Worm (Caenorhabditis elegans) whole organism, L4 larva: ENCODE measurements around the gene msp-32.
"Not testable (repeated sequence)": the region's sequence is repeated elsewhere in the genome, so short reads cannot be mapped to it uniquely, and the experiment has no call there.

ENCODE experiments used
- D1046.2 ChIP-seq: fragments of 200-800 bp; sonication (Bioruptor generic); IDR thresholded peaks from 2 replicates; pipeline ENCODE4 v1.3.6; 2022; ENCODE audit warnings: missing genetic modification characterization, missing compliant biosample characterization
- F26F4.8 ChIP-seq: fragments of 200-800 bp; sonication (Bioruptor generic); conservative IDR thresholded peaks from 2 replicates; pipeline ENCODE4 v1.3.6; 2022; ENCODE audit warnings: missing genetic modification characterization, missing compliant biosample characterization
- F37D6.2 ChIP-seq: sonication (generic microtip); optimal IDR thresholded peaks from 2 replicates; lab custom pipeline; 2016; ENCODE audit warnings: mild to moderate bottlenecking, missing genetic modification characterization, missing compliant biosample characterization
- F49E8.2 ChIP-seq: sonication (generic microtip); optimal IDR thresholded peaks from 2 replicates; lab custom pipeline; 2016; ENCODE audit warnings: missing compliant biosample characterization, mild to moderate bottlenecking, missing genetic modification characterization, borderline replicate concordance
- T26A8.4 ChIP-seq: fragments of 200-800 bp; sonication (Bioruptor generic); IDR thresholded peaks from 2 replicates; pipeline ENCODE4 v1.3.6; 2022; ENCODE audit warnings: missing genetic modification characterization, missing compliant biosample characterization
- Y105C5A.15 ChIP-seq: fragments of 200-800 bp; sonication (Bioruptor generic); IDR thresholded peaks from 2 replicates; pipeline ENCODE4 v1.3.6; 2022; ENCODE audit warnings: missing genetic modification characterization, missing compliant biosample characterization
- Y75B8A.6 ChIP-seq: fragments of 200-800 bp; sonication (Bioruptor generic); IDR thresholded peaks from 2 replicates; pipeline ENCODE4 v1.3.6; 2022; ENCODE audit warnings: missing genetic modification reagents, missing genetic modification characterization, missing compliant biosample characterization
- ZK337.2 ChIP-seq: fragments of 200-800 bp; sonication (Bioruptor generic); IDR thresholded peaks from 2 replicates; pipeline ENCODE4 v1.3.6; 2022; ENCODE audit warnings: missing genetic modification reagents, missing genetic modification characterization, missing compliant biosample characterization
- ceh-20 ChIP-seq: fragments of 200-800 bp; sonication (Bioruptor generic); IDR thresholded peaks from 2 replicates; pipeline ENCODE4 v1.3.6; 2022; ENCODE audit warnings: missing genetic modification reagents, missing genetic modification characterization, missing compliant biosample characterization
- ceh-44 ChIP-seq: fragments of 200-800 bp; sonication (Bioruptor generic); IDR thresholded peaks from 2 replicates; pipeline ENCODE4 v1.3.6; 2022; ENCODE audit warnings: missing genetic modification reagents, missing genetic modification characterization, missing compliant biosample characterization
- ces-1 ChIP-seq: fragments of 150-350 bp; sonication (generic microtip); optimal IDR thresholded peaks from 4 replicates; lab custom pipeline; 2014; ENCODE audit warnings: missing biosample characterization, missing genetic modification reagents, missing genetic modification characterization
- cey-2 ChIP-seq: sonication (generic microtip); optimal IDR thresholded peaks from 3 replicates; lab custom pipeline; 2017; ENCODE audit warnings: missing genetic modification characterization, mild to moderate bottlenecking, missing compliant biosample characterization, antibody characterized with exemption, borderline replicate concordance; ENCODE audit not compliant: insufficient read depth
- daf-12 ChIP-seq: fragments of 150-350 bp; optimal IDR thresholded peaks from 2 replicates; lab custom pipeline; 2014; ENCODE audit warnings: missing biosample characterization, missing genetic modification reagents, missing genetic modification characterization
- daf-16 ChIP-seq, 3 experiments: sonication (generic microtip); optimal IDR thresholded peaks; 2 replicates each; lab custom pipeline; 2016 to 2017; ENCODE audit warnings: missing genetic modification characterization in 3 of 3, missing genetic modification reagents in 3 of 3, mild to moderate bottlenecking in 2 of 3, missing compliant biosample characterization in 2 of 3, missing biosample characterization in 1 of 3, moderate library complexity in 1 of 3
- daf-8 ChIP-seq: fragments of 200-800 bp; sonication (Bioruptor generic); IDR thresholded peaks from 2 replicates; pipeline ENCODE4 v1.3.6; 2022; ENCODE audit warnings: missing genetic modification characterization, missing compliant biosample characterization
- dmd-9 ChIP-seq: fragments of 200-800 bp; sonication (Bioruptor generic); IDR thresholded peaks from 2 replicates; pipeline ENCODE4 v1.3.6; 2022; ENCODE audit warnings: missing genetic modification reagents, missing genetic modification characterization, missing compliant biosample characterization
- duxl-1 ChIP-seq: sonication (generic microtip); optimal IDR thresholded peaks from 2 replicates; lab custom pipeline; 2016; ENCODE audit warnings: mild to moderate bottlenecking, missing genetic modification characterization, moderate library complexity, missing compliant biosample characterization; ENCODE audit not compliant: poor library complexity
- egl-43 ChIP-seq: fragments of 200-800 bp; sonication (Bioruptor generic); IDR thresholded peaks from 2 replicates; pipeline ENCODE4 v1.3.6; 2022; ENCODE audit warnings: missing genetic modification reagents, missing genetic modification characterization, missing compliant biosample characterization
- fkh-10 ChIP-seq: fragments of 150-350 bp; optimal IDR thresholded peaks from 2 replicates; lab custom pipeline; 2014; ENCODE audit warnings: missing biosample characterization, missing genetic modification reagents, missing genetic modification characterization
- fos-1 ChIP-seq: fragments of 150-350 bp; optimal IDR thresholded peaks from 2 replicates; lab custom pipeline; 2014; ENCODE audit warnings: missing biosample characterization, missing genetic modification characterization
- hlh-11 ChIP-seq: fragments of 200-800 bp; sonication (Bioruptor generic); optimal IDR thresholded peaks from 2 replicates; lab custom pipeline; 2018; ENCODE audit warnings: mild to moderate bottlenecking, missing genetic modification characterization, missing compliant biosample characterization
- hlh-30 ChIP-seq: sonication (generic microtip); optimal IDR thresholded peaks from 2 replicates; lab custom pipeline; 2017; ENCODE audit warnings: antibody characterized with exemption, mild to moderate bottlenecking, missing genetic modification characterization, missing compliant biosample characterization; ENCODE audit not compliant: insufficient read depth
- lin-13 ChIP-seq: fragments of 150-350 bp; optimal IDR thresholded peaks from 2 replicates; lab custom pipeline; 2014; ENCODE audit warnings: missing biosample characterization, missing genetic modification reagents, missing genetic modification characterization
- lin-29 ChIP-seq: fragments of 200-800 bp; sonication (Bioruptor generic); IDR thresholded peaks from 2 replicates; pipeline ENCODE4 v1.3.6; 2022; ENCODE audit warnings: missing genetic modification reagents, missing genetic modification characterization, missing compliant biosample characterization
- lin-38 ChIP-seq: fragments of 200-800 bp; sonication (Bioruptor generic); IDR thresholded peaks from 2 replicates; pipeline ENCODE4 v1.3.6; 2022; ENCODE audit warnings: missing genetic modification reagents, missing genetic modification characterization, missing compliant biosample characterization
- lin-39 ChIP-seq: fragments of 150-350 bp; optimal IDR thresholded peaks from 2 replicates; lab custom pipeline; 2014; ENCODE audit warnings: missing biosample characterization, missing genetic modification reagents, missing genetic modification characterization
- lsy-2 ChIP-seq, 2 experiments: fragments of 150-350 bp in 1 of 2; sonication (generic microtip) in 1 of 2; optimal IDR thresholded peaks; 2 replicates each; lab custom pipeline; 2014 to 2017; ENCODE audit warnings: missing biosample characterization in 2 of 2, missing genetic modification characterization in 2 of 2
- madf-5 ChIP-seq, 2 experiments: fragments of 200-800 bp; sonication (Bioruptor generic); IDR thresholded peaks; 2 replicates each; pipeline ENCODE4 v1.3.6; 2022; ENCODE audit warnings: missing compliant biosample characterization in 2 of 2, missing genetic modification characterization in 2 of 2
- mep-1 ChIP-seq: fragments of 150-350 bp; sonication (generic microtip); optimal IDR thresholded peaks from 3 replicates; lab custom pipeline; 2014; ENCODE audit warnings: missing biosample characterization, missing genetic modification characterization
- mes-2 ChIP-seq: sonication (generic microtip); optimal IDR thresholded peaks from 2 replicates; lab custom pipeline; 2016; ENCODE audit warnings: missing genotype, mild to moderate bottlenecking, missing genetic modification characterization, missing compliant biosample characterization; ENCODE audit not compliant: poor library complexity, severe bottlenecking
- mxl-2 ChIP-seq: fragments of 200-800 bp; sonication (Bioruptor generic); conservative IDR thresholded peaks from 2 replicates; pipeline ENCODE4 v1.3.6; 2022; ENCODE audit warnings: missing genetic modification reagents, missing genetic modification characterization, missing compliant biosample characterization
- mxl-3 ChIP-seq: fragments of 200-800 bp; sonication (Bioruptor generic); optimal IDR thresholded peaks from 2 replicates; lab custom pipeline; 2018; ENCODE audit warnings: mild to moderate bottlenecking, missing genetic modification characterization, missing compliant biosample characterization
- nhr-10 ChIP-seq: fragments of 150-350 bp; optimal IDR thresholded peaks from 2 replicates; lab custom pipeline; 2014; ENCODE audit warnings: missing biosample characterization, missing genetic modification characterization
- nhr-48 ChIP-seq: sonication (generic microtip); optimal IDR thresholded peaks from 2 replicates; lab custom pipeline; 2016; ENCODE audit warnings: mild to moderate bottlenecking, missing genetic modification characterization, missing compliant biosample characterization
- nhr-76 ChIP-seq: fragments of 150-350 bp; optimal IDR thresholded peaks from 2 replicates; lab custom pipeline; 2014; ENCODE audit warnings: missing biosample characterization, missing genetic modification characterization
- pha-4 ChIP-seq, 2 experiments: fragments of 150-350 bp in 1 of 2; fragments of 200-800 bp in 1 of 2; sonication (Bioruptor generic) in 1 of 2; IDR thresholded peaks in 1 of 2; optimal IDR thresholded peaks in 1 of 2; 2 replicates each; pipeline versions ENCODE4 v1.3.6 to Lab custom; 2014 to 2022; ENCODE audit warnings: missing genetic modification characterization in 2 of 2, missing genetic modification reagents in 2 of 2, missing biosample characterization in 1 of 2, missing compliant biosample characterization in 1 of 2
- sdz-12 ChIP-seq: fragments of 200-800 bp; sonication (Bioruptor generic); optimal IDR thresholded peaks from 2 replicates; lab custom pipeline; 2018; ENCODE audit warnings: mild to moderate bottlenecking, missing genetic modification characterization, missing compliant biosample characterization
- skn-1 ChIP-seq: fragments of 150-350 bp; optimal IDR thresholded peaks from 2 replicates; lab custom pipeline; 2014; ENCODE audit warnings: missing biosample characterization, missing genetic modification characterization
- snpc-4 ChIP-seq: fragments of 150-350 bp; optimal IDR thresholded peaks from 2 replicates; lab custom pipeline; 2014; ENCODE audit warnings: missing biosample characterization, missing genetic modification characterization
- spr-1 ChIP-seq: sonication (generic microtip); optimal IDR thresholded peaks from 2 replicates; lab custom pipeline; 2016; ENCODE audit warnings: mild to moderate bottlenecking, missing genetic modification characterization, missing compliant biosample characterization
- tag-97 ChIP-seq: fragments of 200-800 bp; sonication (Bioruptor generic); IDR thresholded peaks from 2 replicates; pipeline ENCODE4 v1.3.6; 2022; ENCODE audit warnings: missing genetic modification characterization, missing compliant biosample characterization
- zag-1 ChIP-seq: fragments of 150-350 bp; optimal IDR thresholded peaks from 2 replicates; lab custom pipeline; 2014; ENCODE audit warnings: missing biosample characterization, missing genetic modification characterization
- zfp-2 ChIP-seq: sonication (generic microtip); optimal IDR thresholded peaks from 2 replicates; lab custom pipeline; 2016; ENCODE audit warnings: mild to moderate bottlenecking, missing genetic modification characterization, missing compliant biosample characterization
- zfp-3 ChIP-seq: fragments of 200-800 bp; sonication (Bioruptor generic); conservative IDR thresholded peaks from 2 replicates; pipeline ENCODE4 v1.3.6; 2022; ENCODE audit warnings: missing genetic modification reagents, missing genetic modification characterization, missing compliant biosample characterization
- zip-11 ChIP-seq: fragments of 200-800 bp; sonication (Bioruptor generic); IDR thresholded peaks from 2 replicates; pipeline ENCODE4 v1.3.6; 2022; ENCODE audit warnings: missing genetic modification characterization, missing compliant biosample characterization
- ztf-7 ChIP-seq: fragments of 150-350 bp; optimal IDR thresholded peaks from 2 replicates; lab custom pipeline; 2014; ENCODE audit warnings: missing biosample characterization, missing genetic modification characterization

msp-32 gene

ce11 chrII:4860260-4860659 lies 38.4 kb upstream of the msp-32 start, which contains the start of the genes nspd-5 and F11G11.4:
TSS of gene nspd-5 (minus strand) at chrII:4860360.
TSS of gene F11G11.4 (plus strand) at chrII:4860594.
- not testable (repeated sequence) for TF ChIP-seq lin-29 (GFP tag; lab: Robert Waterston, UW); madf-5 (GFP tag; IDR thresholded peaks at IDR 0.05; lab: Robert Waterston, UW); F37D6.2 (tag; lab: Kevin White, UChicago)

DNA sequence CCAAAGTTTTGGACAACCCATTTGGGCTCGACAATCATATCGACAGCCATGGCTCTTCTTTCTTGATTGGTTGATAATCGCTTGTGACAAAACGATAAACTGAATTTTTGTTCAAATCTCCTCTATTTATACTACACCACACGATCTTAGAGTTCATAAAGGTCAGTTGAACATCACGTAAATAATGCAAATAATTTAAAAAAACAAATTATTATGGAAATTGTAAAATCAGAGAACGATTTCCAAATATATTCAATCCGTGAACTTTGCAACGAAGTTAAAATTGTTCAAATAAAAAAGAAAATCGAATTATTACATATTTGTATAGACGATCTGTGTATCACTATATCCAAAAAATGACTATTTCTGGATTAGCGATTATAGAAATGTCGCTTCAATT lies 35.3 kb upstream of the msp-32 start, which contains the start of the genes mpst-4 and F11G11.14:
TSS of gene mpst-4 (minus strand) at position 101 of the 400 bp plus-strand sequence.
TSS of gene F11G11.14 (plus strand) at position 325 of the 400 bp plus-strand sequence.
- TF ChIP-seq Y105C5A.15 (GFP tag; lab: Robert Waterston, UW) (no peak), nhr-76 (tag; lab: Kevin White, UChicago) (no peak), zip-11 (no peak), F26F4.8 (GFP tag; lab: Robert Waterston, UW) (no peak), spr-1 (tag; lab: Kevin White, UChicago) (no peak), zag-1 (tag; lab: Kevin White, UChicago) (no peak), F49E8.2 (tag; lab: Kevin White, UChicago) (no peak), hlh-11 (no peak), ztf-7 (tag; lab: Kevin White, UChicago) (no peak), sdz-12 (GFP tag; lab: Kevin White, UChicago) (no peak), ces-1 (GFP tag; lab: Kevin White, UChicago) (no peak), fos-1 (tag; lab: Kevin White, UChicago) (no peak), lin-39 (no peak), nhr-10 (no peak), zfp-2 (tag; lab: Kevin White, UChicago) (no peak)

- TF ChIP-seq tag-97 (GFP tag; lab: Robert Waterston, UW) (no peak), daf-8 (no peak), ceh-44 (GFP tag; lab: Robert Waterston, UW) (no peak), T26A8.4 (GFP tag; lab: Robert Waterston, UW) (peak; percentile 52; the same call in 1 of the 2 replicates), nhr-48 (tag; lab: Kevin White, UChicago) (peak; percentile 45), zfp-3 (GFP tag; lab: Robert Waterston, UW) (no peak), zfp-2 (tag; lab: Kevin White, UChicago) (no peak), lin-38 (GFP tag; lab: Robert Waterston, UW) (no peak), mxl-2 (GFP tag; lab: Robert Waterston, UW) (no peak), daf-12 (tag; lab: Kevin White, UChicago) (no peak), mep-1 (no peak), zag-1 (tag; lab: Kevin White, UChicago) (no peak), D1046.2 (GFP tag; lab: Robert Waterston, UW) (no peak), fkh-10 (no peak), pha-4 (GFP tag; IDR thresholded peaks at IDR 0.05; lab: Robert Waterston, UW) (no peak), pha-4 (tag; optimal IDR thresholded peaks at IDR 0.05; lab: Kevin White, UChicago) (no peak), Y75B8A.6 (GFP tag; lab: Robert Waterston, UW) (no peak), snpc-4 (no peak), mes-2 (tag; lab: Kevin White, UChicago) (no peak), hlh-30 (no peak), ces-1 (GFP tag; lab: Kevin White, UChicago) (no peak), F26F4.8 (GFP tag; lab: Robert Waterston, UW) (no peak), skn-1 (no peak), ceh-20 (GFP tag; lab: Robert Waterston, UW) (no peak), lin-13 (GFP tag; lab: Kevin White, UChicago) (no peak), dmd-9 (no peak), egl-43 (GFP tag; lab: Robert Waterston, UW) (no peak), duxl-1 (tag; lab: Kevin White, UChicago) (no peak), mxl-3 (GFP tag; lab: Kevin White, UChicago) (peak; percentile 65), daf-16 (GFP tag; optimal IDR thresholded peaks at IDR 0.05; lab: Kevin White, UChicago) (no peak), daf-16 (tag; optimal IDR thresholded peaks at IDR 0.05; lab: Kevin White, UChicago) (no peak), ZK337.2 (GFP tag; lab: Robert Waterston, UW) (no peak), cey-2 (no peak), lsy-2 (tag; optimal IDR thresholded peaks at IDR 0.05; lab: Kevin White, UChicago) (no peak)
These were observed 32.6 kb upstream of the msp-32 start for ce11 chrII:4866045-4866444.
